Worm (Caenorhabditis elegans) whole organism, L4 larva: ENCODE measurements around the gene F19B2.5.
A peak's percentile ranks its signal among the peaks of the same experiment; 100 is the strongest.

ENCODE experiments used
- F10B5.3 ChIP-seq: sonication (generic microtip); optimal IDR thresholded peaks from 2 replicates; lab custom pipeline; 2016; ENCODE audit warnings: mild to moderate bottlenecking, missing genetic modification characterization, missing compliant biosample characterization
- F26F4.8 ChIP-seq: fragments of 200-800 bp; sonication (Bioruptor generic); conservative IDR thresholded peaks from 2 replicates; pipeline ENCODE4 v1.3.6; 2022; ENCODE audit warnings: missing genetic modification characterization, missing compliant biosample characterization
- F44E2.7 ChIP-seq: fragments of 200-800 bp; sonication (Bioruptor generic); IDR thresholded peaks from 2 replicates; pipeline ENCODE4 v2.1.2; 2022; ENCODE audit warnings: missing genetic modification characterization, missing compliant biosample characterization
- F49E8.2 ChIP-seq: sonication (generic microtip); optimal IDR thresholded peaks from 2 replicates; lab custom pipeline; 2016; ENCODE audit warnings: missing compliant biosample characterization, mild to moderate bottlenecking, missing genetic modification characterization, borderline replicate concordance
- R02D3.7 ChIP-seq: fragments of 150-350 bp; sonication (generic microtip); optimal IDR thresholded peaks from 3 replicates; lab custom pipeline; 2014; ENCODE audit warnings: missing biosample characterization, missing genetic modification characterization
- T20F7.1 ChIP-seq: fragments of 200-800 bp; sonication (Bioruptor generic); optimal IDR thresholded peaks from 2 replicates; lab custom pipeline; 2018; ENCODE audit warnings: mild to moderate bottlenecking, missing genetic modification characterization, missing compliant biosample characterization
- Y48G9A.11 ChIP-seq: fragments of 200-800 bp; sonication (Bioruptor generic); IDR thresholded peaks from 2 replicates; pipeline ENCODE4 v1.3.6; 2022; ENCODE audit warnings: missing genetic modification reagents, missing genetic modification characterization, missing compliant biosample characterization
- Y75B8A.6 ChIP-seq: fragments of 200-800 bp; sonication (Bioruptor generic); IDR thresholded peaks from 2 replicates; pipeline ENCODE4 v1.3.6; 2022; ENCODE audit warnings: missing genetic modification reagents, missing genetic modification characterization, missing compliant biosample characterization
- aha-1 ChIP-seq: fragments of 150-350 bp; peaks from one replicate; lab custom pipeline; 2014; ENCODE audit warnings: missing biosample characterization, missing genetic modification characterization
- aly-2 ChIP-seq: sonication (generic microtip); optimal IDR thresholded peaks from 2 replicates; lab custom pipeline; 2018; ENCODE audit warnings: missing biosample characterization, missing genetic modification characterization
- ceh-20 ChIP-seq: fragments of 200-800 bp; sonication (Bioruptor generic); IDR thresholded peaks from 2 replicates; pipeline ENCODE4 v1.3.6; 2022; ENCODE audit warnings: missing genetic modification reagents, missing genetic modification characterization, missing compliant biosample characterization
- ceh-32 ChIP-seq: sonication (generic microtip); optimal IDR thresholded peaks from 2 replicates; lab custom pipeline; 2016; ENCODE audit warnings: mild to moderate bottlenecking, missing genetic modification characterization, missing compliant biosample characterization; ENCODE audit not compliant: poor library complexity
- ceh-44 ChIP-seq: fragments of 200-800 bp; sonication (Bioruptor generic); IDR thresholded peaks from 2 replicates; pipeline ENCODE4 v1.3.6; 2022; ENCODE audit warnings: missing genetic modification reagents, missing genetic modification characterization, missing compliant biosample characterization
- ceh-82 ChIP-seq: sonication (generic microtip); optimal IDR thresholded peaks from 2 replicates; lab custom pipeline; 2017; ENCODE audit warnings: missing biosample characterization, missing genetic modification characterization
- cey-2 ChIP-seq: sonication (generic microtip); optimal IDR thresholded peaks from 3 replicates; lab custom pipeline; 2017; ENCODE audit warnings: missing genetic modification characterization, mild to moderate bottlenecking, missing compliant biosample characterization, antibody characterized with exemption, borderline replicate concordance; ENCODE audit not compliant: insufficient read depth
- ctbp-1 ChIP-seq: fragments of 200-800 bp; sonication (Bioruptor generic); IDR thresholded peaks from 2 replicates; pipeline ENCODE4 v1.3.6; 2022; ENCODE audit warnings: missing genetic modification reagents, missing genetic modification characterization, missing compliant biosample characterization
- daf-12 ChIP-seq: fragments of 150-350 bp; optimal IDR thresholded peaks from 2 replicates; lab custom pipeline; 2014; ENCODE audit warnings: missing biosample characterization, missing genetic modification reagents, missing genetic modification characterization
- daf-16 ChIP-seq, 3 experiments: sonication (generic microtip); optimal IDR thresholded peaks; 2 replicates each; lab custom pipeline; 2016 to 2017; ENCODE audit warnings: missing genetic modification characterization in 3 of 3, missing genetic modification reagents in 3 of 3, mild to moderate bottlenecking in 2 of 3, missing compliant biosample characterization in 2 of 3, missing biosample characterization in 1 of 3, moderate library complexity in 1 of 3
- daf-19 ChIP-seq: fragments of 200-800 bp; sonication (Bioruptor generic); conservative IDR thresholded peaks from 2 replicates; pipeline ENCODE4 v1.3.6; 2022; ENCODE audit warnings: missing genetic modification characterization, missing compliant biosample characterization
- duxl-1 ChIP-seq: sonication (generic microtip); optimal IDR thresholded peaks from 2 replicates; lab custom pipeline; 2016; ENCODE audit warnings: mild to moderate bottlenecking, missing genetic modification characterization, moderate library complexity, missing compliant biosample characterization; ENCODE audit not compliant: poor library complexity
- egl-43 ChIP-seq: fragments of 200-800 bp; sonication (Bioruptor generic); IDR thresholded peaks from 2 replicates; pipeline ENCODE4 v1.3.6; 2022; ENCODE audit warnings: missing genetic modification reagents, missing genetic modification characterization, missing compliant biosample characterization
- fkh-10 ChIP-seq: fragments of 150-350 bp; optimal IDR thresholded peaks from 2 replicates; lab custom pipeline; 2014; ENCODE audit warnings: missing biosample characterization, missing genetic modification reagents, missing genetic modification characterization
- fos-1 ChIP-seq: fragments of 150-350 bp; optimal IDR thresholded peaks from 2 replicates; lab custom pipeline; 2014; ENCODE audit warnings: missing biosample characterization, missing genetic modification characterization
- hmg-1.1 ChIP-seq: fragments of 200-800 bp; sonication (Bioruptor generic); IDR thresholded peaks from 2 replicates; pipeline ENCODE4 v1.3.6; 2022; ENCODE audit warnings: missing genetic modification reagents, missing genetic modification characterization, missing compliant biosample characterization
- jun-1 ChIP-seq: fragments of 150-350 bp; optimal IDR thresholded peaks from 2 replicates; lab custom pipeline; 2014; ENCODE audit warnings: missing biosample characterization, missing genetic modification reagents, missing genetic modification characterization
- lin-1 ChIP-seq: fragments of 200-800 bp; sonication (Bioruptor generic); IDR thresholded peaks from 2 replicates; pipeline ENCODE4 v1.3.6; 2022; ENCODE audit warnings: missing genetic modification reagents, missing genetic modification characterization, missing compliant biosample characterization
- lin-13 ChIP-seq: fragments of 150-350 bp; optimal IDR thresholded peaks from 2 replicates; lab custom pipeline; 2014; ENCODE audit warnings: missing biosample characterization, missing genetic modification reagents, missing genetic modification characterization
- lin-29 ChIP-seq: fragments of 200-800 bp; sonication (Bioruptor generic); IDR thresholded peaks from 2 replicates; pipeline ENCODE4 v1.3.6; 2022; ENCODE audit warnings: missing genetic modification reagents, missing genetic modification characterization, missing compliant biosample characterization
- lin-39 ChIP-seq: fragments of 150-350 bp; optimal IDR thresholded peaks from 2 replicates; lab custom pipeline; 2014; ENCODE audit warnings: missing biosample characterization, missing genetic modification reagents, missing genetic modification characterization
- lir-3 ChIP-seq: sonication (generic microtip); optimal IDR thresholded peaks from 2 replicates; lab custom pipeline; 2016; ENCODE audit warnings: mild to moderate bottlenecking, missing genetic modification characterization, missing compliant biosample characterization
- lsy-2 ChIP-seq, 2 experiments: fragments of 150-350 bp in 1 of 2; sonication (generic microtip) in 1 of 2; optimal IDR thresholded peaks; 2 replicates each; lab custom pipeline; 2014 to 2017; ENCODE audit warnings: missing biosample characterization in 2 of 2, missing genetic modification characterization in 2 of 2
- mdl-1 ChIP-seq, 2 experiments: fragments of 150-350 bp in 1 of 2; sonication (generic microtip) in 1 of 2; optimal IDR thresholded peaks; 2 replicates each; lab custom pipeline; 2014 to 2017; ENCODE audit warnings: missing biosample characterization in 2 of 2, missing genetic modification characterization in 2 of 2
- mxl-2 ChIP-seq: fragments of 200-800 bp; sonication (Bioruptor generic); conservative IDR thresholded peaks from 2 replicates; pipeline ENCODE4 v1.3.6; 2022; ENCODE audit warnings: missing genetic modification reagents, missing genetic modification characterization, missing compliant biosample characterization
- nhr-102 ChIP-seq: sonication (generic microtip); optimal IDR thresholded peaks from 2 replicates; lab custom pipeline; 2016; ENCODE audit warnings: mild to moderate bottlenecking, missing genetic modification characterization, moderate library complexity, missing compliant biosample characterization
- nhr-25 ChIP-seq: sonication (generic microtip); optimal IDR thresholded peaks from 2 replicates; lab custom pipeline; 2017; ENCODE audit warnings: missing genetic modification characterization, mild to moderate bottlenecking, missing compliant biosample characterization, antibody characterized with exemption, moderate library complexity, borderline replicate concordance; ENCODE audit not compliant: insufficient read depth
- nhr-28 ChIP-seq: fragments of 150-350 bp; optimal IDR thresholded peaks from 2 replicates; lab custom pipeline; 2014; ENCODE audit warnings: missing biosample characterization, missing genetic modification characterization
- nhr-6 ChIP-seq: fragments of 150-350 bp; optimal IDR thresholded peaks from 2 replicates; lab custom pipeline; 2014; ENCODE audit warnings: missing biosample characterization, missing genetic modification characterization
- php-3 ChIP-seq: fragments of 200-800 bp; sonication (Bioruptor generic); IDR thresholded peaks from 2 replicates; pipeline ENCODE4 v1.3.6; 2022; ENCODE audit warnings: missing genetic modification reagents, missing genetic modification characterization, missing compliant biosample characterization
- pqm-1 ChIP-seq: sonication (generic microtip); optimal IDR thresholded peaks from 2 replicates; lab custom pipeline; 2017; ENCODE audit warnings: missing biosample characterization, missing genetic modification characterization
- set-16 ChIP-seq: fragments of 200-800 bp; sonication (Bioruptor generic); IDR thresholded peaks from 2 replicates; pipeline ENCODE4 v1.3.6; 2022; ENCODE audit warnings: missing genetic modification reagents, missing genetic modification characterization, missing compliant biosample characterization
- snpc-1.2 ChIP-seq: fragments of 200-800 bp; sonication (Bioruptor generic); IDR thresholded peaks from 2 replicates; pipeline ENCODE4 v1.3.6; 2022; ENCODE audit warnings: missing genetic modification reagents, missing genetic modification characterization, missing compliant biosample characterization
- spr-3 ChIP-seq: fragments of 200-800 bp; sonication (Bioruptor generic); optimal IDR thresholded peaks from 2 replicates; lab custom pipeline; 2018; ENCODE audit warnings: mild to moderate bottlenecking, missing genetic modification characterization, missing compliant biosample characterization
- tag-97 ChIP-seq: fragments of 200-800 bp; sonication (Bioruptor generic); IDR thresholded peaks from 2 replicates; pipeline ENCODE4 v1.3.6; 2022; ENCODE audit warnings: missing genetic modification characterization, missing compliant biosample characterization
- tra-1 ChIP-seq: fragments of 200-800 bp; sonication (Bioruptor generic); IDR thresholded peaks from 2 replicates; pipeline ENCODE4 v1.3.6; 2022; ENCODE audit warnings: missing genetic modification reagents, missing genetic modification characterization, missing compliant biosample characterization
- unc-130 ChIP-seq: sonication (generic microtip); optimal IDR thresholded peaks from 2 replicates; lab custom pipeline; 2016; ENCODE audit warnings: missing genetic modification reagents, missing genetic modification characterization, missing compliant biosample characterization
- unc-62 ChIP-seq, 3 experiments: fragments of 150-350 bp in 1 of 3; sonication (generic microtip); optimal IDR thresholded peaks in 2 of 3; peaks in 1 of 3; 1 replicate in 1 of 3; 2 replicates in 2 of 3; lab custom pipeline; 2014 to 2017; ENCODE audit warnings: missing biosample characterization in 3 of 3, missing genetic modification characterization in 3 of 3, missing genetic modification reagents in 3 of 3, missing genotype in 1 of 3
- zfp-2 ChIP-seq: sonication (generic microtip); optimal IDR thresholded peaks from 2 replicates; lab custom pipeline; 2016; ENCODE audit warnings: mild to moderate bottlenecking, missing genetic modification characterization, missing compliant biosample characterization

The F19B2.5 gene

DNA sequence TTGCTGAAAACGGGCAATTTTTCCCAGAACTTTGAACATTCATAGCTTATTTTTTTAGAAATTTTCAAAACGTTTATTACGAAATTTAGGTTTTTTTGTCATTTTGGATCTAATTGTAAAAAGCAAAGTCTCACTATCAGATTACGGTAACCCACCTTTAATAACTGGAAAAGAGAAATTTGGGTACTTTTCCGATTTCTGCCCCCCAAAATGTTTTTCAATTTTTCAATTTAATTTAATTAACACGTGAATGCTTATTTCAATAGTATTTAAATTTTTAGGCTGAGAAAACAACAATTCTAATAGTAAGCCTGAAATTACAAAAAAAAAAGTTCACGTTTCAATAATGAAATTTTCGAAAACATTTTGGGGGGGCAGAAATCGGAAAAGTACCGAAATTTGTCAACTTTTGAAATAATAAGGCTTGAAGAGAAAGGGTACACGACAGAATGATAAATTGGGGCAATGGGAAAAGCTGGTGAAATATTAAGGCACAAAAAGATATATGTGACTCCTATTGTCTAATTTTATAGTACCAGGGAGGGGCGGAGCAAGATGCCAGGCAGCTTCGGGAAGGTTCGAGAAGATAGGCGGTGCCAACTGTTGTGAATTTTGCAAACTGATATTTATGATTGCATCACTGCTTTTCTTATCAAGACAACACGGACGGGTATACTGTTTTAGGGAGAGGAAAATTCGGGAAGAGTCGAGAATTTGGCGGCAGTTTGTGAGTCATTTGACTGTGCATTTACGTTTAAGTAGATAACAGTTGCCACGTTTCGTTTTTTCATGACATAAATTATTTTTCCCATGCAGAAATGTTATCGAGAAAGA is at the start of gene F19B2.5 (continued):
- peak; percentile 11 for TF ChIP-seq pqm-1
- TF ChIP-seq mdl-1 (tag; optimal IDR thresholded peaks at IDR 0.05; lab: Kevin White, UChicago): no peak
- TF ChIP-seq hmg-1.1 (GFP tag; lab: Robert Waterston, UW): 0 out of 2 replicates have a peak, but pooled peaks have one; percentile 6
- peak; percentile 89 for TF ChIP-seq ceh-20
- 0 out of 2 replicates have a peak, but pooled peaks have one; percentile 20 for TF ChIP-seq Y75B8A.6
- no peak for TF ChIP-seq Y48G9A.11 (GFP tag; lab: Robert Waterston, UW)
- peak; percentile 97 for TF ChIP-seq php-3 (GFP tag; lab: Robert Waterston, UW)
- TF ChIP-seq fkh-10 (GFP tag; lab: Kevin White, UChicago): no peak
- TF ChIP-seq R02D3.7 (tag; lab: Kevin White, UChicago): no peak
- TF ChIP-seq snpc-1.2 (GFP tag; lab: Robert Waterston, UW): no peak
- TF ChIP-seq fos-1: no peak
- no peak for TF ChIP-seq unc-62 (GFP tag; optimal IDR thresholded peaks at IDR 0.05 in 1 of 2; lab: Kevin White, UChicago)
- TF ChIP-seq unc-62 (tag; optimal IDR thresholded peaks at IDR 0.05; lab: Kevin White, UChicago): no peak
- TF ChIP-seq spr-3: no peak
- no peak for TF ChIP-seq zfp-2 (tag; lab: Kevin White, UChicago)
- TF ChIP-seq F10B5.3 (tag; lab: Kevin White, UChicago): no peak
- TF ChIP-seq cey-2 (tag; lab: Kevin White, UChicago): no peak
- no peak for TF ChIP-seq ceh-44 (GFP tag; lab: Robert Waterston, UW)
- no peak for TF ChIP-seq lir-3
- peak; percentile 49 for TF ChIP-seq T20F7.1 (GFP tag; lab: Kevin White, UChicago)
- no peak; the same call in none of the 2 replicates for TF ChIP-seq set-16 (GFP tag; lab: Robert Waterston, UW)
- TF ChIP-seq nhr-28 (tag; lab: Kevin White, UChicago): peak; percentile 62
- peak in 1 of 2 experiments; percentile 53 for TF ChIP-seq lsy-2 (tag; optimal IDR thresholded peaks at IDR 0.05; lab: Kevin White, UChicago)
- no peak for TF ChIP-seq lin-29
- TF ChIP-seq ctbp-1 (GFP tag; lab: Robert Waterston, UW): no peak
- TF ChIP-seq tag-97 (GFP tag; lab: Robert Waterston, UW): no peak
- no peak for TF ChIP-seq aly-2 (tag; lab: Kevin White, UChicago)
- TF ChIP-seq nhr-6 (tag; lab: Kevin White, UChicago): peak; percentile 25
- peak; percentile 62; the same call in 1 of the 2 replicates for TF ChIP-seq lin-1 (GFP tag; lab: Robert Waterston, UW)
- no peak for TF ChIP-seq ceh-82 (tag; lab: Kevin White, UChicago)
- TF ChIP-seq F44E2.7 (GFP tag; lab: Robert Waterston, UW): 0 out of 2 replicates have a peak, but pooled peaks have one; percentile 73
- no peak for TF ChIP-seq mxl-2 (GFP tag; lab: Robert Waterston, UW)
- no peak for TF ChIP-seq daf-12 (tag; lab: Kevin White, UChicago)
- no peak for TF ChIP-seq duxl-1
- TF ChIP-seq daf-16 (GFP tag; optimal IDR thresholded peaks at IDR 0.05; lab: Kevin White, UChicago): peak in 1 of 2 experiments; percentile 97
- TF ChIP-seq daf-16 (tag; optimal IDR thresholded peaks at IDR 0.05; lab: Kevin White, UChicago): peak; percentile 99
- TF ChIP-seq jun-1 (tag; lab: Kevin White, UChicago): peak; percentile 66
- no peak for TF ChIP-seq lin-13 (GFP tag; lab: Kevin White, UChicago)
- no peak for TF ChIP-seq F26F4.8 (GFP tag; lab: Robert Waterston, UW)
- no peak for TF ChIP-seq nhr-25 (tag; lab: Kevin White, UChicago)
- peak; percentile 92 for TF ChIP-seq aha-1 (tag; lab: Kevin White, UChicago)
- no peak for TF ChIP-seq egl-43 (GFP tag; lab: Robert Waterston, UW)
- TF ChIP-seq ceh-32 (tag; lab: Kevin White, UChicago): no peak
- peak; percentile 90; the same call in 1 of the 2 replicates for TF ChIP-seq tra-1 (GFP tag; lab: Robert Waterston, UW)
- peak; percentile 93 for TF ChIP-seq nhr-102 (tag; lab: Kevin White, UChicago)
- no peak for TF ChIP-seq F49E8.2 (tag; lab: Kevin White, UChicago)
- no peak for TF ChIP-seq daf-19 (GFP tag; lab: Robert Waterston, UW)
- TF ChIP-seq unc-130 (GFP tag; lab: Kevin White, UChicago): no peak
- no peak for TF ChIP-seq lin-39 (tag; lab: Kevin White, UChicago)
